Fruit fly (Drosophila melanogaster) whole organism, wandering third instar larva: ENCODE data around the gene CG18809.
A peak's percentile ranks its signal among the peaks of the same experiment; 100 is the strongest.

Source experiments
- Abd-B ChIP-seq: fragments of >200 bp; optimal IDR thresholded peaks from 2 replicates; lab custom pipeline; 2017; ENCODE audit warnings: missing biosample characterization, missing genetic modification characterization
- CrebA ChIP-seq: fragments of 200-800 bp; sonication (Bioruptor generic); optimal IDR thresholded peaks from 2 replicates; lab custom pipeline; 2016; ENCODE audit warnings: missing biosample characterization, mild to moderate bottlenecking, missing genetic modification characterization, borderline replicate concordance
- Dfd ChIP-seq: fragments of >200 bp; optimal IDR thresholded peaks from 2 replicates; lab custom pipeline; 2017; ENCODE audit warnings: missing biosample characterization, missing genetic modification characterization
- Dif ChIP-seq: fragments of 200-275, 200-300 bp; sonication (Bioruptor generic); optimal IDR thresholded peaks from 2 replicates; lab custom pipeline; 2018; ENCODE audit warnings: missing biosample characterization, missing genetic modification characterization; ENCODE audit not compliant: partially characterized antibody
- GATAd ChIP-seq: sonication (Bioruptor generic); optimal IDR thresholded peaks from 2 replicates; lab custom pipeline; 2016; ENCODE audit warnings: missing biosample characterization, missing genetic modification characterization
- Hnf4 ChIP-seq: fragments of 200-800 bp; sonication (Bioruptor generic); optimal IDR thresholded peaks from 2 replicates; lab custom pipeline; 2016; ENCODE audit warnings: missing biosample characterization, mild to moderate bottlenecking, missing genetic modification characterization
- Hr83 ChIP-seq: fragments of 200-300 bp; sonication (Bioruptor generic); optimal IDR thresholded peaks from 2 replicates; lab custom pipeline; 2016; ENCODE audit warnings: missing biosample characterization, mild to moderate bottlenecking, missing genetic modification characterization, moderate library complexity; ENCODE audit not compliant: poor library complexity, severe bottlenecking
- Jra ChIP-seq: sonication (Bioruptor generic); optimal IDR thresholded peaks from 2 replicates; lab custom pipeline; 2016; ENCODE audit warnings: missing biosample characterization, missing genetic modification characterization
- Myc ChIP-seq: fragments of >200 bp; optimal IDR thresholded peaks from 2 replicates; lab custom pipeline; 2017
- N ChIP-seq: fragments of >200 bp; optimal IDR thresholded peaks from 2 replicates; lab custom pipeline; 2018; ENCODE audit warnings: missing biosample characterization, missing external identifiers, missing genetic modification characterization
- OdsH ChIP-seq: fragments of 200-800 bp; sonication (Bioruptor generic); optimal IDR thresholded peaks from 2 replicates; lab custom pipeline; 2016; ENCODE audit warnings: missing biosample characterization, mild to moderate bottlenecking, missing genetic modification characterization
- Rel ChIP-seq, 2 experiments: fragments of 200-800 bp; sonication (Bioruptor generic) in 1 of 2; optimal IDR thresholded peaks; 2 replicates in 1 of 2; 3 replicates in 1 of 2; lab custom pipeline; 2016 to 2019; ENCODE audit warnings: mild to moderate bottlenecking in 2 of 2, missing biosample characterization in 2 of 2, missing genetic modification characterization in 2 of 2, moderate library complexity in 1 of 2
- Sp1 ChIP-seq: fragments of 200-800 bp; sonication (Bioruptor generic); optimal IDR thresholded peaks from 3 replicates; lab custom pipeline; 2019; ENCODE audit warnings: missing biosample characterization, mild to moderate bottlenecking, missing genetic modification characterization, moderate library complexity
- Vsx2 ChIP-seq: fragments of 200-300, 225-300 bp; sonication (Bioruptor generic); optimal IDR thresholded peaks from 2 replicates; lab custom pipeline; 2018; ENCODE audit warnings: missing biosample characterization, missing genetic modification characterization; ENCODE audit not compliant: partially characterized antibody
- br ChIP-seq: fragments of 200-800 bp; sonication (Bioruptor generic); optimal IDR thresholded peaks from 2 replicates; lab custom pipeline; 2016; ENCODE audit warnings: missing biosample characterization, missing genetic modification characterization
- brk ChIP-seq: fragments of 200-800 bp; sonication (Bioruptor generic); optimal IDR thresholded peaks from 2 replicates; lab custom pipeline; 2016; ENCODE audit warnings: missing biosample characterization, mild to moderate bottlenecking, missing genetic modification characterization
- dl ChIP-seq, 2 experiments: fragments of 175-275, 200-275 bp in 1 of 2; fragments of 200-275 bp in 1 of 2; sonication (Bioruptor generic); optimal IDR thresholded peaks; lab custom pipeline; 2018; ENCODE audit warnings: mild to moderate bottlenecking in 2 of 2, missing biosample characterization in 2 of 2, missing genetic modification characterization in 2 of 2, moderate library complexity in 2 of 2; ENCODE audit not compliant: partially characterized antibody in 2 of 2, insufficient read depth in 1 of 2
- dmrt93B ChIP-seq: fragments of 200-800 bp; sonication (Bioruptor generic); optimal IDR thresholded peaks from 2 replicates; lab custom pipeline; 2018; ENCODE audit warnings: missing biosample characterization, mild to moderate bottlenecking, missing genetic modification characterization
- dsf ChIP-seq: sonication (Bioruptor generic); optimal IDR thresholded peaks from 2 replicates; lab custom pipeline; 2016; ENCODE audit warnings: missing biosample characterization, missing genetic modification characterization, borderline replicate concordance
- ey ChIP-seq: fragments of 200-800 bp; sonication (Bioruptor generic); optimal IDR thresholded peaks from 2 replicates; lab custom pipeline; 2016; ENCODE audit warnings: missing biosample characterization, missing genetic modification characterization
- foxo ChIP-seq, 2 experiments: fragments of 200-800 bp; sonication (Bioruptor generic); optimal IDR thresholded peaks; 2 replicates in 1 of 2; 3 replicates in 1 of 2; lab custom pipeline; 2016 to 2017; ENCODE audit warnings: missing biosample characterization in 2 of 2, missing genetic modification characterization in 2 of 2
- fru ChIP-seq: fragments of 200-800 bp; sonication (Bioruptor generic); optimal IDR thresholded peaks from 3 replicates; lab custom pipeline; 2016; ENCODE audit warnings: missing biosample characterization, mild to moderate bottlenecking, missing genetic modification characterization
- h ChIP-seq: fragments of 200-800 bp; sonication (Bioruptor generic); optimal IDR thresholded peaks from 3 replicates; lab custom pipeline; 2016; ENCODE audit warnings: missing biosample characterization, mild to moderate bottlenecking, missing genetic modification characterization
- jim ChIP-seq: fragments of 175-275, 200-325 bp; sonication (Bioruptor generic); optimal IDR thresholded peaks from 2 replicates; lab custom pipeline; 2016; ENCODE audit warnings: missing biosample characterization, mild to moderate bottlenecking, missing genetic modification characterization
- lola ChIP-seq: fragments of >200 bp; optimal IDR thresholded peaks from 2 replicates; lab custom pipeline; 2017; ENCODE audit warnings: missing biosample characterization, missing genetic modification characterization
- pan ChIP-seq: fragments of >200 bp; optimal IDR thresholded peaks from 2 replicates; lab custom pipeline; 2017
- psq ChIP-seq: fragments of 200-800 bp; sonication (Bioruptor generic); optimal IDR thresholded peaks from 3 replicates; lab custom pipeline; 2017; ENCODE audit warnings: missing biosample characterization, mild to moderate bottlenecking, missing genetic modification characterization, moderate library complexity
- sage ChIP-seq: fragments of 200-800 bp; sonication (Bioruptor generic); optimal IDR thresholded peaks from 2 replicates; lab custom pipeline; 2016; ENCODE audit warnings: missing biosample characterization, mild to moderate bottlenecking, missing genetic modification characterization
- sv ChIP-seq: fragments of 200-800 bp; sonication (Bioruptor generic); optimal IDR thresholded peaks from 3 replicates; lab custom pipeline; 2016; ENCODE audit warnings: missing biosample characterization, missing genetic modification characterization
- tai ChIP-seq: sonication (Bioruptor generic); optimal IDR thresholded peaks from 2 replicates; lab custom pipeline; 2016; ENCODE audit warnings: missing biosample characterization, missing genetic modification characterization
- usp ChIP-seq: fragments of >200 bp; optimal IDR thresholded peaks from 2 replicates; lab custom pipeline; 2017; ENCODE audit warnings: missing biosample characterization, missing genetic modification characterization
- woc ChIP-seq: sonication (Bioruptor generic); optimal IDR thresholded peaks from 2 replicates; lab custom pipeline; 2016; ENCODE audit warnings: missing biosample characterization, mild to moderate bottlenecking, missing genetic modification characterization

Gene CG18809

dm6 chrX:19762167-19762566 is 18.0 kb upstream of the CG18809 start:
- TF ChIP-seq Vsx2 (GFP tag; lab: Kevin White, UChicago) (no peak), fru (GFP tag; lab: Kevin White, UChicago) (no peak), foxo (GFP tag; optimal IDR thresholded peaks at IDR 0.05; lab: Kevin White, UChicago) (peak in 1 of 2 experiments; percentile 18), Hr83 (GFP tag; lab: Kevin White, UChicago) (peak; percentile 6), Dif (GFP tag; lab: Kevin White, UChicago) (no peak), sage (GFP tag; lab: Kevin White, UChicago) (no peak), Hnf4 (GFP tag; lab: Kevin White, UChicago) (no peak), Abd-B (GFP tag; lab: Kevin White, UChicago) (no peak), N (GFP tag; lab: Kevin White, UChicago) (no peak)

- TF ChIP-seq Rel (GFP tag; optimal IDR thresholded peaks at IDR 0.05; lab: Kevin White, UChicago) (no peak), Rel (tag; optimal IDR thresholded peaks at IDR 0.05; lab: Kevin White, UChicago) (peak; percentile 15), woc (GFP tag; lab: Kevin White, UChicago) (no peak), Hnf4 (GFP tag; lab: Kevin White, UChicago) (peak; percentile 63), dl (GFP tag; optimal IDR thresholded peaks at IDR 0.05; lab: Kevin White, UChicago; ENCODE audit: insufficient read depth in 1 of 2, partially characterized antibody in 2 of 2) (no peak)
Measured at dm6 chrX:19754705-19755403, 10.7 kb upstream of the CG18809 start.

- TF ChIP-seq h (GFP tag; lab: Kevin White, UChicago) (peak; percentile 14), Hr83 (GFP tag; lab: Kevin White, UChicago) (peak; percentile 38), ey (GFP tag; lab: Kevin White, UChicago) (no peak), woc (GFP tag; lab: Kevin White, UChicago) (no peak), Hnf4 (GFP tag; lab: Kevin White, UChicago) (no peak), br (GFP tag; lab: Kevin White, UChicago) (no peak), N (GFP tag; lab: Kevin White, UChicago) (no peak), pan (lab: Kevin White, UChicago) (no peak), GATAd (GFP tag; lab: Kevin White, UChicago) (no peak), Vsx2 (GFP tag; lab: Kevin White, UChicago) (no peak), Dif (GFP tag; lab: Kevin White, UChicago) (peak; percentile 63), sv (GFP tag; lab: Kevin White, UChicago) (no peak), tai (GFP tag; lab: Kevin White, UChicago) (no peak), psq (GFP tag; lab: Kevin White, UChicago) (no peak), Myc (lab: Kevin White, UChicago) (no peak), brk (GFP tag; lab: Kevin White, UChicago) (no peak), lola (GFP tag; lab: Kevin White, UChicago) (no peak), foxo (GFP tag; optimal IDR thresholded peaks at IDR 0.05; lab: Kevin White, UChicago) (no peak), dmrt93B (GFP tag; lab: Kevin White, UChicago) (no peak), Dfd (GFP tag; lab: Kevin White, UChicago) (no peak), Rel (GFP tag; optimal IDR thresholded peaks at IDR 0.05; lab: Kevin White, UChicago) (no peak), Rel (tag; optimal IDR thresholded peaks at IDR 0.05; lab: Kevin White, UChicago) (no peak), dl (GFP tag; optimal IDR thresholded peaks at IDR 0.05; lab: Kevin White, UChicago; ENCODE audit: insufficient read depth in 1 of 2, partially characterized antibody in 2 of 2) (peak in 1 of 2 experiments; percentile 44), CrebA (GFP tag; lab: Kevin White, UChicago) (no peak), dsf (GFP tag; lab: Kevin White, UChicago) (no peak), Sp1 (no peak), Jra (GFP tag; lab: Kevin White, UChicago) (no peak)
Measured at dm6 chrX:19754152-19754579, 10.0 kb upstream of the CG18809 start.

- TF ChIP-seq dl (GFP tag; optimal IDR thresholded peaks at IDR 0.05; lab: Kevin White, UChicago; ENCODE audit: insufficient read depth in 1 of 2, partially characterized antibody in 2 of 2) (no peak), sage (GFP tag; lab: Kevin White, UChicago) (no peak), CrebA (GFP tag; lab: Kevin White, UChicago) (no peak), jim (GFP tag; lab: Kevin White, UChicago) (no peak), OdsH (no peak), Jra (GFP tag; lab: Kevin White, UChicago) (no peak), usp (no peak), br (GFP tag; lab: Kevin White, UChicago) (no peak)
Measured at dm6 chrX:19753710-19754109, 9.6 kb upstream of the CG18809 start.
